Fruit fly (Drosophila melanogaster) whole organism, pupa: ENCODE data around the gene CG42266.

ENCODE experiments used
- CG10348 ChIP-seq: fragments of 200-800 bp; sonication (Bioruptor generic); IDR thresholded peaks from 2 replicates; pipeline ENCODE4 v1.3.6; 2022; ENCODE audit warnings: missing biosample characterization, missing genetic modification characterization
- CG12605 ChIP-seq: fragments of 200-800 bp; sonication (Bioruptor generic); IDR thresholded peaks from 2 replicates; pipeline ENCODE4 v1.3.6; 2022; ENCODE audit warnings: missing biosample characterization, missing genetic modification characterization
- CG13204 ChIP-seq: fragments of 200-800 bp; sonication (Bioruptor generic); optimal IDR thresholded peaks from 2 replicates; lab custom pipeline; 2018; ENCODE audit warnings: missing biosample characterization, mild to moderate bottlenecking, missing genetic modification characterization, moderate library complexity
- CG14655 ChIP-seq: fragments of 200-800 bp; sonication (Bioruptor generic); optimal IDR thresholded peaks from 3 replicates; lab custom pipeline; 2017; ENCODE audit warnings: mild to moderate bottlenecking, missing biosample characterization, missing genetic modification reagents, missing genetic modification characterization
- CG15710 ChIP-seq: fragments of 200-800 bp; sonication (Bioruptor generic); optimal IDR thresholded peaks from 2 replicates; lab custom pipeline; 2018; ENCODE audit warnings: missing biosample characterization, mild to moderate bottlenecking, missing genetic modification characterization, moderate library complexity
- CG17806 ChIP-seq: fragments of 200-800 bp; sonication (Bioruptor generic); optimal IDR thresholded peaks from 2 replicates; lab custom pipeline; 2018; ENCODE audit warnings: missing biosample characterization, mild to moderate bottlenecking, missing genetic modification characterization, moderate library complexity
- CG32121 ChIP-seq: fragments of 200-800 bp; sonication (Bioruptor generic); IDR thresholded peaks from 2 replicates; pipeline ENCODE4 v1.3.6; 2022; ENCODE audit warnings: missing biosample characterization, missing genetic modification characterization
- CG34367 ChIP-seq: fragments of 200-800 bp; sonication (Bioruptor generic); optimal IDR thresholded peaks from 2 replicates; lab custom pipeline; 2018; ENCODE audit warnings: missing biosample characterization, mild to moderate bottlenecking, missing genetic modification characterization
- CG4496 ChIP-seq: fragments of 200-800 bp; sonication (Bioruptor generic); IDR thresholded peaks from 3 replicates; pipeline ENCODE4 v1.3.6; 2022; ENCODE audit warnings: missing biosample characterization, missing genetic modification characterization
- CG8159 ChIP-seq: fragments of 200-800 bp; sonication (Bioruptor generic); optimal IDR thresholded peaks from 3 replicates; lab custom pipeline; 2018; ENCODE audit warnings: missing biosample characterization, mild to moderate bottlenecking, missing genetic modification characterization, moderate library complexity
- CG8301 ChIP-seq: fragments of 200-800 bp; sonication (Bioruptor generic); optimal IDR thresholded peaks from 2 replicates; lab custom pipeline; 2018; ENCODE audit warnings: missing biosample characterization, mild to moderate bottlenecking, missing genetic modification characterization
- CG9948 ChIP-seq: fragments of 200-800 bp; sonication (Bioruptor generic); optimal IDR thresholded peaks from 2 replicates; lab custom pipeline; 2018; ENCODE audit warnings: missing biosample characterization, mild to moderate bottlenecking, missing genetic modification characterization, moderate library complexity
- D1 ChIP-seq: fragments of 200-800 bp; sonication (Bioruptor generic); optimal IDR thresholded peaks from 2 replicates; lab custom pipeline; 2018; ENCODE audit warnings: missing biosample characterization, mild to moderate bottlenecking, missing genetic modification characterization, moderate library complexity
- EcR ChIP-seq: fragments of 200-800 bp; sonication (Bioruptor generic); optimal IDR thresholded peaks from 3 replicates; lab custom pipeline; 2019; ENCODE audit warnings: missing biosample characterization, missing genetic modification characterization, mild to moderate bottlenecking, moderate library complexity, missing genetic modification reagents
- Ets98B ChIP-seq: fragments of 200-800 bp; sonication (Bioruptor generic); IDR thresholded peaks from 2 replicates; pipeline ENCODE4 v1.3.6; 2022; ENCODE audit warnings: missing biosample characterization, missing genetic modification characterization
- Pif1A ChIP-seq: fragments of 200-800 bp; sonication (Bioruptor generic); optimal IDR thresholded peaks from 3 replicates; lab custom pipeline; 2016; ENCODE audit warnings: missing biosample characterization, missing genetic modification characterization
- Pif1B ChIP-seq: fragments of 200-800 bp; sonication (Bioruptor generic); optimal IDR thresholded peaks from 3 replicates; lab custom pipeline; 2016; ENCODE audit warnings: missing biosample characterization, missing genetic modification characterization
- Snoo ChIP-seq: fragments of 200-800 bp; sonication (Bioruptor generic); optimal IDR thresholded peaks from 3 replicates; lab custom pipeline; 2017; ENCODE audit warnings: missing biosample characterization, mild to moderate bottlenecking, missing genetic modification characterization, inconsistent platforms
- fd96Ca ChIP-seq: fragments of 200-800 bp; sonication (Bioruptor generic); IDR thresholded peaks from 3 replicates; pipeline ENCODE4 v1.3.6; 2022; ENCODE audit warnings: missing biosample characterization, missing genetic modification characterization
- gl ChIP-seq: fragments of 200-800 bp; sonication (Bioruptor generic); optimal IDR thresholded peaks from 2 replicates; lab custom pipeline; 2018; ENCODE audit warnings: missing biosample characterization, mild to moderate bottlenecking, missing genetic modification characterization
- rn ChIP-seq: fragments of 200-800 bp; sonication (Bioruptor generic); IDR thresholded peaks from 2 replicates; pipeline ENCODE4 v1.3.6; 2022; ENCODE audit warnings: missing biosample characterization, missing genetic modification characterization

CG42266 gene

DNA sequence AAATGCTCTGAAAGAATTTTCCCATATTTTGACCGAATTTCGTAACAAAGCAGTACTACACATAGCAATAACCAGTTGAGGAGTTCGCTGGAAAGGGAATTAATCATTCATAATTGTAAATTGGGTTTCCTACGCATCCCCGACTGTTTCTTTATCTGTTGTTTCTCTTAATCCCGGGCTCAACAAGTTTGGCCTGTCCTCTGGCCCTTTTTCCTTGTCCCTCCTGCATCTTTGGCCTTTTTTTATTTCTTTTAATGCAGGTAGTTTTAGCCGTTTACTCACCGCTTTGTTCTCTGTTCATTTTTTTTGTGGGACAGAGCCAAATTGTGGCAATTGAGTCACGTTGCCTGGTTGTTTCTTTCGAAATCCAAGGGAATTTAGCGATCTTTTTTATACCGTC, 13.6 kb upstream of the CG42266 start:
- TF ChIP-seq CG14655 (GFP tag; lab: Kevin White, UChicago) (no peak), EcR (peak; percentile 13)
- TF ChIP-seq, all 21 proteins: peak for 1

dm6 chr2L:16352585-16353580, 12.7 kb upstream of the CG42266 start, which contains the start of the genes Hyls1, chif and CG4455:
Gene Hyls1, minus strand, starts transcription at chr2L:16352628.
Gene chif, minus strand, starts transcription at chr2L:16352628.
Gene CG4455, plus strand, starts transcription at chr2L:16352934.
- no peak for TF ChIP-seq CG14655 (GFP tag; lab: Kevin White, UChicago)
- TF ChIP-seq CG8301 (tag; lab: Kevin White, UChicago) = no peak
- no peak; the same call in 2 of the 3 replicates for TF ChIP-seq CG4496 (GFP tag; lab: Robert Waterston, UW)
- TF ChIP-seq Snoo (tag; lab: Kevin White, UChicago) = peak; percentile 22
- no peak for TF ChIP-seq gl (tag; lab: Kevin White, UChicago)
- no peak for TF ChIP-seq fd96Ca (GFP tag; lab: Robert Waterston, UW)
- TF ChIP-seq CG10348 (GFP tag; lab: Robert Waterston, UW) = no peak
- peak; percentile 71 for TF ChIP-seq EcR
- no peak for TF ChIP-seq CG34367 (tag; lab: Kevin White, UChicago)
- TF ChIP-seq CG13204 = no peak
- TF ChIP-seq Pif1B = no peak
- peak; percentile 9 for TF ChIP-seq Pif1A
- TF ChIP-seq CG12605 = 0 out of 2 replicates have a peak, but pooled peaks have one; percentile 8
- no peak for TF ChIP-seq CG9948 (tag; lab: Kevin White, UChicago)
- no peak for TF ChIP-seq CG32121 (GFP tag; lab: Robert Waterston, UW)
- TF ChIP-seq CG8159 (tag; lab: Kevin White, UChicago) = peak; percentile 19
- TF ChIP-seq CG15710 (tag; lab: Kevin White, UChicago) = peak; percentile 25
- no peak for TF ChIP-seq rn
- TF ChIP-seq CG17806 = no peak
- TF ChIP-seq D1 (tag; lab: Kevin White, UChicago) = no peak
- no peak for TF ChIP-seq Ets98B (GFP tag; lab: Robert Waterston, UW)

DNA sequence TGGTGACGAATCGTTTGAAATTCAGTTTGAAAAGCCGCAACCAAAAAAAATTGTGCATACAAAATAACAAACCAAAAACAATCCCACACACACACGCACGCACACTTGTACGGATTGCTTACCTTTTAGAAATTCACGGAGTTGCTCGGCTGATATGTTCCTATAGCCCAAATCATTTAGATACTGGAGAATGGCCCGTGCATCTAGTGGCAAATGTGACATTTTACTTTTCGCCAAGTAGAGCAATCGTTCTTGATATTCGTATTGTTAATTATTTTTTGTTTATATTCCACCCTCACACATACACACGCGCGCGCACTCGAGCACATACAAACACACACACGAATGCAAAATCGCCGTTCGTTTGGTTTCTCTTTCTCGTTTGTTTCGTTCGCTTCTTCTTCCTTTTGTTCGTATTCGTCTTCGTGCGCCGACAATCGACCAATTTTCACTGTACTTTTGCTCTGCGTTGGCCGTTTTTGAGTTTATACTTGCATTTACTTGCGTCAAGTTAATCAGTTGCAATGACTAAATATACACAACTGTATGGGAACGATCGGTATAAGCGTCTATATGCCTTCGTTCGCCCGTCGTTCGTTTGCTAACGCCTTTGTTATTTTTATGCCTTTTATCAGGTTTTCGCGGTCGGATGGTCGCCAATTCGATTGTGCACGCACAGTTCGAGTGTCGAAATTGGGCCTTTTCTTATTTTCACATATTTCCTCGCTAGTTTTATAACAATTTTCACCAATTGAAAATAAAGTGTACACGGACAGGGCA, 11.8 kb upstream of the CG42266 start:
- TF ChIP-seq Ets98B (GFP tag; lab: Robert Waterston, UW) = no peak
- no peak for TF ChIP-seq CG8159 (tag; lab: Kevin White, UChicago)
- no peak for TF ChIP-seq CG8301 (tag; lab: Kevin White, UChicago)
- TF ChIP-seq CG4496 (GFP tag; lab: Robert Waterston, UW) = 0 out of 3 replicates have a peak, but pooled peaks have one; percentile 18
- TF ChIP-seq, all 21 proteins: peak for 1

- peak; percentile 99 for TF ChIP-seq Ets98B (GFP tag; lab: Robert Waterston, UW)
- TF ChIP-seq Pif1A = peak; percentile 99
- peak; percentile 99 for TF ChIP-seq CG34367 (tag; lab: Kevin White, UChicago)
- TF ChIP-seq CG32121 (GFP tag; lab: Robert Waterston, UW) = peak; percentile 99
- peak; percentile 98 for TF ChIP-seq gl (tag; lab: Kevin White, UChicago)
- peak; percentile 99 for TF ChIP-seq CG15710 (tag; lab: Kevin White, UChicago)
- peak; percentile 99 for TF ChIP-seq CG8301 (tag; lab: Kevin White, UChicago)
- TF ChIP-seq CG9948 (tag; lab: Kevin White, UChicago) = peak; percentile 99
- TF ChIP-seq Pif1B = peak; percentile 99
- TF ChIP-seq CG8159 (tag; lab: Kevin White, UChicago) = peak; percentile 99
- peak; percentile 99 for TF ChIP-seq CG14655 (GFP tag; lab: Kevin White, UChicago)
- TF ChIP-seq D1 (tag; lab: Kevin White, UChicago) = peak; percentile 98
- TF ChIP-seq CG17806 = peak; percentile 99
- peak; percentile 73 for TF ChIP-seq EcR
- peak; percentile 99 for TF ChIP-seq CG4496 (GFP tag; lab: Robert Waterston, UW)
- peak; percentile 98 for TF ChIP-seq fd96Ca (GFP tag; lab: Robert Waterston, UW)
- TF ChIP-seq rn = peak; percentile 97
- peak; percentile 82 for TF ChIP-seq CG10348 (GFP tag; lab: Robert Waterston, UW)
- TF ChIP-seq Snoo (tag; lab: Kevin White, UChicago) = peak; percentile 99
- TF ChIP-seq CG13204 = peak; percentile 98
- peak; percentile 99 for TF ChIP-seq CG12605
These were observed 10.8 kb upstream of the CG42266 start for dm6 chr2L:16350742-16351568.

DNA sequence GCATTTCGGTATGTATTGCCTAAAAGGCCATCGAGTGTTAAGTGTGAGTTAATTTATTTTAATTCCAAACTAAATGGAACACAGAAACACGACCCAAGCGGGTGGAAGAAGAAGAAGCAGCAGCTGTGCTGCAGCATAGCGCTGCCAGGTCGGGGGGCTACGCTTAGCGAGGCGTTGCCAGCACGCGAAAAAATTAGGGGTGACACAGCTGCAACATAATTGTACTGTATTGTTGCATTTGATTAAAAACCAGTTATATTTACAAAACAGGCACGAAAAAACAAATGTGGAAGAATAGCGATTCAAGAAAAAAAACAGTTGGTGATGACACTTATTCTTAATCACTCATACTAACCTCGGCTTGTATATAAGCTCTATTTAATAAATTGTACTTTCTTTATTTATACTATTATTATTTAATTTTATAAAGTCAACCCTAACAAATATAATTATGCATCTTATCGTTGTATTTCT, 10.0 kb upstream of the CG42266 start:
- no peak for TF ChIP-seq Pif1B
- peak; percentile 74 for TF ChIP-seq Snoo (tag; lab: Kevin White, UChicago)
- no peak for TF ChIP-seq EcR
- no peak for TF ChIP-seq CG9948 (tag; lab: Kevin White, UChicago)
- no peak for TF ChIP-seq CG34367 (tag; lab: Kevin White, UChicago)
- peak; percentile 68 for TF ChIP-seq CG32121 (GFP tag; lab: Robert Waterston, UW)
- TF ChIP-seq fd96Ca (GFP tag; lab: Robert Waterston, UW) = peak; percentile 62; the same call in 2 of the 3 replicates
- TF ChIP-seq CG8301 (tag; lab: Kevin White, UChicago) = no peak
- peak; percentile 9 for TF ChIP-seq CG17806
- TF ChIP-seq gl (tag; lab: Kevin White, UChicago) = no peak
- TF ChIP-seq D1 (tag; lab: Kevin White, UChicago) = no peak
- TF ChIP-seq CG15710 (tag; lab: Kevin White, UChicago) = peak; percentile 46
- peak; percentile 77; the same call in 2 of the 3 replicates for TF ChIP-seq CG4496 (GFP tag; lab: Robert Waterston, UW)
- TF ChIP-seq CG8159 (tag; lab: Kevin White, UChicago) = no peak
- TF ChIP-seq rn = peak; percentile 45; the same call in 1 of the 2 replicates
- TF ChIP-seq Ets98B (GFP tag; lab: Robert Waterston, UW) = peak; percentile 40
- TF ChIP-seq Pif1A = no peak
- TF ChIP-seq CG12605 = no peak; the same call in 1 of the 2 replicates
- TF ChIP-seq CG13204 = no peak
- TF ChIP-seq CG10348 (GFP tag; lab: Robert Waterston, UW) = no peak
- TF ChIP-seq CG14655 (GFP tag; lab: Kevin White, UChicago) = no peak
